Worm (Caenorhabditis elegans) whole organism, L2 larva: Measurements from ENCODE around the gene F55G7.1.
"Not testable (repeated sequence)": the region's sequence is repeated elsewhere in the genome, so short reads cannot be mapped to it uniquely, and the experiment has no call there.

ENCODE experiments used
- ZK546.5 ChIP-seq: sonication (generic microtip); optimal IDR thresholded peaks from 2 replicates; lab custom pipeline; 2017; ENCODE audit warnings: missing biosample characterization, missing genetic modification characterization
- alr-1 ChIP-seq: fragments of 150-350 bp; optimal IDR thresholded peaks from 2 replicates; lab custom pipeline; 2014; ENCODE audit warnings: missing biosample characterization, missing genetic modification characterization
- ceh-82 ChIP-seq: fragments of 150-350 bp; optimal IDR thresholded peaks from 2 replicates; lab custom pipeline; 2014; ENCODE audit warnings: missing biosample characterization, missing genetic modification characterization
- lin-11 ChIP-seq: fragments of 150-350 bp; sonication (generic microtip); optimal IDR thresholded peaks from 2 replicates; lab custom pipeline; 2014; ENCODE audit warnings: missing biosample characterization, missing genetic modification characterization, inconsistent platforms, mixed read lengths
- lin-39 ChIP-seq: fragments of 150-350 bp; optimal IDR thresholded peaks from 2 replicates; lab custom pipeline; 2014; ENCODE audit warnings: missing biosample characterization, missing genetic modification reagents, missing genetic modification characterization
- nhr-12 ChIP-seq: fragments of 150-350 bp; optimal IDR thresholded peaks from 2 replicates; lab custom pipeline; 2014; ENCODE audit warnings: missing biosample characterization, missing genetic modification characterization
- skn-1 ChIP-seq: sonication (generic microtip); optimal IDR thresholded peaks from 2 replicates; lab custom pipeline; 2017; ENCODE audit warnings: missing biosample characterization, missing genetic modification characterization
- sma-3 ChIP-seq: sonication (generic microtip); optimal IDR thresholded peaks from 2 replicates; lab custom pipeline; 2016; ENCODE audit warnings: missing genetic modification reagents, missing genetic modification characterization, missing compliant biosample characterization
- unc-55 ChIP-seq: fragments of 150-350 bp; sonication (generic microtip); optimal IDR thresholded peaks from 3 replicates; lab custom pipeline; 2014; ENCODE audit warnings: missing biosample characterization, missing genetic modification reagents, missing genetic modification characterization
- unc-62 ChIP-seq: fragments of 150-350 bp; optimal IDR thresholded peaks from 2 replicates; lab custom pipeline; 2014; ENCODE audit warnings: missing biosample characterization, missing genetic modification reagents, missing genetic modification characterization

- not testable (repeated sequence) for TF ChIP-seq ceh-82; unc-62 (GFP tag; lab: Kevin White, UChicago); ZK546.5 (tag; lab: Kevin White, UChicago); nhr-12 (tag; lab: Kevin White, UChicago); lin-39; unc-55 (GFP tag; lab: Kevin White, UChicago); alr-1 (tag; lab: Kevin White, UChicago); sma-3 (GFP tag; lab: Kevin White, UChicago); lin-11; skn-1 (tag; lab: Kevin White, UChicago)
These were observed 36.9 kb downstream of the F55G7.1 start, which contains the start of gene C49F5.13 for ce11 chrX:11961103-11961502.
